Worm (Caenorhabditis elegans) whole organism, young adult: Measurements from ENCODE around the gene F59B2.14.

Experiments used
- B0035.1 ChIP-seq: sonication (generic microtip); optimal IDR thresholded peaks from 2 replicates; lab custom pipeline; 2016; ENCODE audit warnings: missing genetic modification characterization, mild to moderate bottlenecking, missing compliant biosample characterization, missing genotype, missing genetic modification reagents
- B0336.3 ChIP-seq: fragments of 200-800 bp; sonication (Bioruptor generic); IDR thresholded peaks from 2 replicates; pipeline ENCODE4 v1.3.6; 2022; ENCODE audit warnings: missing genetic modification characterization, missing compliant biosample characterization
- C17E4.6 ChIP-seq: fragments of 200-800 bp; sonication (Bioruptor generic); IDR thresholded peaks from 2 replicates; pipeline ENCODE4 v1.3.6; 2022; ENCODE audit warnings: missing genetic modification reagents, missing genetic modification characterization, missing compliant biosample characterization
- F22D6.2 ChIP-seq: sonication (generic microtip); optimal IDR thresholded peaks from 2 replicates; lab custom pipeline; 2016; ENCODE audit warnings: mild to moderate bottlenecking, missing genetic modification characterization, missing compliant biosample characterization
- F23B12.7 ChIP-seq: sonication (generic microtip); optimal IDR thresholded peaks from 2 replicates; lab custom pipeline; 2017; ENCODE audit warnings: missing genetic modification characterization, mild to moderate bottlenecking, missing compliant biosample characterization, antibody characterized with exemption, moderate library complexity; ENCODE audit not compliant: insufficient read depth
- F33H1.4 ChIP-seq: fragments of 200-800 bp; sonication (Bioruptor generic); IDR thresholded peaks from 2 replicates; pipeline ENCODE4 v1.3.6; 2022; ENCODE audit warnings: missing genetic modification reagents, missing genetic modification characterization, missing compliant biosample characterization
- Y53F4B.3 ChIP-seq: fragments of 200-800 bp; sonication (Bioruptor generic); IDR thresholded peaks from 2 replicates; pipeline ENCODE4 v1.3.6; 2022; ENCODE audit warnings: missing genetic modification reagents, missing genetic modification characterization, missing compliant biosample characterization
- Y53G8AR.9 ChIP-seq: fragments of 200-800 bp; sonication (Bioruptor generic); conservative IDR thresholded peaks from 2 replicates; pipeline ENCODE4 v1.3.6; 2022; ENCODE audit warnings: missing genetic modification reagents, missing genetic modification characterization, missing compliant biosample characterization
- Y67H2A.10 ChIP-seq: fragments of 200-800 bp; sonication (Bioruptor generic); conservative IDR thresholded peaks from 2 replicates; pipeline ENCODE4 v1.3.6; 2022; ENCODE audit warnings: missing genetic modification reagents, missing genetic modification characterization, missing compliant biosample characterization
- atf-7 ChIP-seq: sonication (generic microtip); optimal IDR thresholded peaks from 2 replicates; lab custom pipeline; 2017; ENCODE audit warnings: mild to moderate bottlenecking, missing genetic modification characterization, missing compliant biosample characterization
- athp-1 ChIP-seq: sonication (generic microtip); optimal IDR thresholded peaks from 2 replicates; lab custom pipeline; 2017; ENCODE audit warnings: mild to moderate bottlenecking, missing genetic modification characterization, missing compliant biosample characterization
- bed-2 ChIP-seq: fragments of 200-800 bp; sonication (Bioruptor generic); IDR thresholded peaks from 2 replicates; pipeline ENCODE4 v1.3.6; 2022; ENCODE audit warnings: missing genetic modification reagents, missing genetic modification characterization, missing compliant biosample characterization
- cebp-1 ChIP-seq, 2 experiments: fragments of 200-800 bp in 1 of 2; sonication (Bioruptor generic) in 1 of 2; sonication (generic microtip) in 1 of 2; IDR thresholded peaks in 1 of 2; optimal IDR thresholded peaks in 1 of 2; 2 replicates each; pipeline versions ENCODE4 v1.3.6 to Lab custom; 2017 to 2022; ENCODE audit warnings: missing compliant biosample characterization in 2 of 2, missing genetic modification characterization in 2 of 2, mild to moderate bottlenecking in 1 of 2, missing genetic modification reagents in 1 of 2, moderate library complexity in 1 of 2
- ceh-100 ChIP-seq: fragments of 200-800 bp; sonication (Bioruptor generic); IDR thresholded peaks from 2 replicates; pipeline ENCODE4 v1.3.6; 2022; ENCODE audit warnings: missing genetic modification reagents, missing genetic modification characterization, missing compliant biosample characterization
- ceh-27 ChIP-seq: fragments of 200-800 bp; sonication (Bioruptor generic); optimal IDR thresholded peaks from 2 replicates; lab custom pipeline; 2018; ENCODE audit warnings: mild to moderate bottlenecking, missing genetic modification characterization, moderate library complexity, missing compliant biosample characterization
- ceh-40 ChIP-seq: fragments of 200-800 bp; sonication (Bioruptor generic); IDR thresholded peaks from 2 replicates; pipeline ENCODE4 v1.3.6; 2022; ENCODE audit warnings: missing genetic modification characterization, missing compliant biosample characterization
- ceh-58 ChIP-seq: fragments of 200-800 bp; sonication (Bioruptor generic); IDR thresholded peaks from 2 replicates; pipeline ENCODE4 v1.3.6; 2022; ENCODE audit warnings: missing genetic modification characterization, missing compliant biosample characterization
- dox-1 ChIP-seq: fragments of 200-800 bp; sonication (Bioruptor generic); IDR thresholded peaks from 2 replicates; pipeline ENCODE4 v1.3.6; 2022; ENCODE audit warnings: missing genetic modification reagents, missing genetic modification characterization, missing compliant biosample characterization
- dpff-1 ChIP-seq: sonication (generic microtip); optimal IDR thresholded peaks from 2 replicates; lab custom pipeline; 2017; ENCODE audit warnings: mild to moderate bottlenecking, missing genetic modification characterization, missing compliant biosample characterization
- efl-1 ChIP-seq: fragments of 150-350 bp; optimal IDR thresholded peaks from 2 replicates; lab custom pipeline; 2014; ENCODE audit warnings: missing biosample characterization, missing genetic modification reagents, missing genetic modification characterization
- egrh-3 ChIP-seq: fragments of 200-800 bp; sonication (Bioruptor generic); IDR thresholded peaks from 2 replicates; pipeline ENCODE4 v1.3.6; 2022; ENCODE audit warnings: missing genetic modification reagents, missing genetic modification characterization, missing compliant biosample characterization
- gei-17 ChIP-seq: fragments of 200-800 bp; sonication (Bioruptor generic); optimal IDR thresholded peaks from 2 replicates; lab custom pipeline; 2018; ENCODE audit warnings: mild to moderate bottlenecking, missing genetic modification characterization, missing compliant biosample characterization
- hrde-1 ChIP-seq: sonication (generic microtip); optimal IDR thresholded peaks from 2 replicates; lab custom pipeline; 2016; ENCODE audit warnings: missing genetic modification characterization, mild to moderate bottlenecking, missing compliant biosample characterization, moderate library complexity, missing genotype, missing genetic modification reagents, borderline replicate concordance
- lin-40 ChIP-seq: sonication (generic microtip); optimal IDR thresholded peaks from 2 replicates; lab custom pipeline; 2016; ENCODE audit warnings: missing genetic modification characterization, mild to moderate bottlenecking, missing compliant biosample characterization, missing genotype, missing genetic modification reagents
- lin-54 ChIP-seq: fragments of 200-800 bp; sonication (Bioruptor generic); optimal IDR thresholded peaks from 2 replicates; lab custom pipeline; 2018; ENCODE audit warnings: mild to moderate bottlenecking, missing genetic modification characterization, missing compliant biosample characterization
- lir-1 ChIP-seq: fragments of 200-800 bp; sonication (Bioruptor generic); conservative IDR thresholded peaks from 2 replicates; pipeline ENCODE4 v1.3.6; 2022; ENCODE audit warnings: missing genetic modification reagents, missing genetic modification characterization, missing compliant biosample characterization
- lsl-1 ChIP-seq: fragments of 200-800 bp; sonication (Bioruptor generic); optimal IDR thresholded peaks from 2 replicates; lab custom pipeline; 2018; ENCODE audit warnings: mild to moderate bottlenecking, missing genetic modification characterization, moderate library complexity, missing compliant biosample characterization
- lsy-27 ChIP-seq: sonication (generic microtip); optimal IDR thresholded peaks from 2 replicates; lab custom pipeline; 2017; ENCODE audit warnings: missing genetic modification characterization, mild to moderate bottlenecking, missing compliant biosample characterization, antibody characterized with exemption, missing genotype, borderline replicate concordance; ENCODE audit not compliant: insufficient read depth
- madf-3 ChIP-seq: fragments of 200-800 bp; sonication (Bioruptor generic); IDR thresholded peaks from 2 replicates; pipeline ENCODE4 v1.3.6; 2022; ENCODE audit warnings: missing genetic modification reagents, missing genetic modification characterization, missing compliant biosample characterization
- mcd-1 ChIP-seq: fragments of 200-800 bp; sonication (Bioruptor generic); IDR thresholded peaks from 2 replicates; pipeline ENCODE4 v1.3.6; 2022; ENCODE audit warnings: missing genetic modification reagents, missing genetic modification characterization, missing compliant biosample characterization
- mes-4 ChIP-seq: sonication (generic microtip); optimal IDR thresholded peaks from 2 replicates; lab custom pipeline; 2016; ENCODE audit warnings: missing genotype, missing genetic modification characterization, missing compliant biosample characterization
- mxl-1 ChIP-seq: sonication (generic microtip); optimal IDR thresholded peaks from 2 replicates; lab custom pipeline; 2016; ENCODE audit warnings: missing genetic modification characterization, missing compliant biosample characterization
- nhr-120 ChIP-seq: fragments of 200-800 bp; sonication (Bioruptor generic); IDR thresholded peaks from 2 replicates; pipeline ENCODE4 v1.3.6; 2022; ENCODE audit warnings: missing genetic modification characterization, missing compliant biosample characterization
- nhr-80 ChIP-seq: sonication (generic microtip); optimal IDR thresholded peaks from 2 replicates; lab custom pipeline; 2016; ENCODE audit warnings: missing genetic modification characterization, missing compliant biosample characterization
- rcor-1 ChIP-seq: fragments of 200-800 bp; sonication (Bioruptor generic); IDR thresholded peaks from 2 replicates; pipeline ENCODE4 v1.3.6; 2022; ENCODE audit warnings: missing genetic modification reagents, missing genetic modification characterization, missing compliant biosample characterization
- rpc-1 ChIP-seq, 2 experiments: fragments of 150-350 bp in 1 of 2; sonication (generic microtip) in 1 of 2; optimal IDR thresholded peaks; 2 replicates each; lab custom pipeline; 2014 to 2018; ENCODE audit warnings: missing biosample characterization in 1 of 2, missing genetic modification characterization in 1 of 2, missing genetic modification reagents in 1 of 2, missing genotype in 1 of 2
- sea-2 ChIP-seq: fragments of 200-800 bp; sonication (Bioruptor generic); IDR thresholded peaks from 2 replicates; pipeline ENCODE4 v1.3.6; 2022; ENCODE audit warnings: missing genetic modification characterization, missing compliant biosample characterization
- snpc-1.3 ChIP-seq: sonication (generic microtip); optimal IDR thresholded peaks from 2 replicates; lab custom pipeline; 2017; ENCODE audit warnings: missing genetic modification characterization, mild to moderate bottlenecking, missing compliant biosample characterization, antibody characterized with exemption, moderate library complexity, missing genotype, missing genetic modification reagents; ENCODE audit not compliant: insufficient read depth
- snpc-3.4 ChIP-seq: sonication (generic microtip); optimal IDR thresholded peaks from 2 replicates; lab custom pipeline; 2017; ENCODE audit warnings: missing genetic modification characterization, mild to moderate bottlenecking, missing compliant biosample characterization, antibody characterized with exemption, moderate library complexity, missing genotype, missing genetic modification reagents
- snpc-4 ChIP-seq, 5 experiments: fragments of 150-350 bp in 1 of 5; sonication (generic microtip) in 4 of 5; optimal IDR thresholded peaks; 2 replicates each; lab custom pipeline; 2014 to 2018; ENCODE audit warnings: missing genetic modification characterization in 5 of 5, missing biosample characterization in 3 of 5, antibody characterized with exemption in 2 of 5, mild to moderate bottlenecking in 2 of 5, missing compliant biosample characterization in 2 of 5, missing genotype in 2 of 5, moderate library complexity in 2 of 5, missing genetic modification reagents in 1 of 5
- tbp1 ChIP-seq: fragments of 200-800 bp; sonication (Bioruptor generic); optimal IDR thresholded peaks from 2 replicates; lab custom pipeline; 2018; ENCODE audit warnings: mild to moderate bottlenecking, missing genetic modification characterization, missing compliant biosample characterization
- unc-130 ChIP-seq: sonication (generic microtip); optimal IDR thresholded peaks from 2 replicates; lab custom pipeline; 2016; ENCODE audit warnings: missing genetic modification reagents, missing genetic modification characterization, missing compliant biosample characterization
- xnd-1 ChIP-seq: sonication (generic microtip); optimal IDR thresholded peaks from 2 replicates; lab custom pipeline; 2016; ENCODE audit warnings: missing genotype, missing genetic modification reagents, missing genetic modification characterization, missing compliant biosample characterization
- ztf-22 ChIP-seq: fragments of 200-800 bp; sonication (Bioruptor generic); optimal IDR thresholded peaks from 2 replicates; lab custom pipeline; 2018; ENCODE audit warnings: mild to moderate bottlenecking, missing genetic modification characterization, moderate library complexity, missing compliant biosample characterization
- ztf-3 ChIP-seq: fragments of 200-800 bp; sonication (Bioruptor generic); optimal IDR thresholded peaks from 2 replicates; lab custom pipeline; 2018; ENCODE audit warnings: mild to moderate bottlenecking, missing genetic modification characterization, missing compliant biosample characterization

The F59B2.14 gene

DNA sequence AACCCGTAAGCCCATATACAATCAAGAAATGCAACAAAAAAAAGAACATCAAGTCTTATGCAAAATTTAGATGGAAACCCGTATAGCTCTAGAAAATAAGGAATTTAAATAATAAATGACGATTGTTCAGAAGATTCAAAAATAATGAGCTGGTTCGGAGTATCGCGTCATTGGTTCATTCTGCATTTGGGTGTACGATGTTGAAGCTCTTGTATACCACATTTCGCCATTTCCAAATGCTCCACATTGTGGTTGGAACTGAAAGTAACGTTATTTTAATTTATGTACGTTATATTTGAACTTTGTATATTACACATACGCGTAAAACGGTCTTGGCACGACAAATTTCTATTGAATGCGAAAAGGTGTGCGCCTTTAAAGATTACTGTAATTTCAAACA is 37.8 kb upstream of the F59B2.14 start (continued):
- peak; percentile 78 for TF ChIP-seq hrde-1
- TF ChIP-seq unc-130: peak; percentile 4
- peak; percentile 4 for TF ChIP-seq mes-4
- no peak for TF ChIP-seq cebp-1 (GFP tag; IDR thresholded peaks at IDR 0.05; lab: Robert Waterston, UW)
- TF ChIP-seq cebp-1 (tag; optimal IDR thresholded peaks at IDR 0.05; lab: Kevin White, UChicago): peak; percentile 54
- no peak for TF ChIP-seq C17E4.6 (GFP tag; lab: Robert Waterston, UW)
- TF ChIP-seq Y53G8AR.9 (GFP tag; lab: Robert Waterston, UW): peak; percentile 91
- peak; percentile 5 for TF ChIP-seq athp-1 (tag; lab: Kevin White, UChicago)
- TF ChIP-seq atf-7 (tag; lab: Kevin White, UChicago): peak; percentile 75
- no peak for TF ChIP-seq F23B12.7 (tag; lab: Kevin White, UChicago)

DNA sequence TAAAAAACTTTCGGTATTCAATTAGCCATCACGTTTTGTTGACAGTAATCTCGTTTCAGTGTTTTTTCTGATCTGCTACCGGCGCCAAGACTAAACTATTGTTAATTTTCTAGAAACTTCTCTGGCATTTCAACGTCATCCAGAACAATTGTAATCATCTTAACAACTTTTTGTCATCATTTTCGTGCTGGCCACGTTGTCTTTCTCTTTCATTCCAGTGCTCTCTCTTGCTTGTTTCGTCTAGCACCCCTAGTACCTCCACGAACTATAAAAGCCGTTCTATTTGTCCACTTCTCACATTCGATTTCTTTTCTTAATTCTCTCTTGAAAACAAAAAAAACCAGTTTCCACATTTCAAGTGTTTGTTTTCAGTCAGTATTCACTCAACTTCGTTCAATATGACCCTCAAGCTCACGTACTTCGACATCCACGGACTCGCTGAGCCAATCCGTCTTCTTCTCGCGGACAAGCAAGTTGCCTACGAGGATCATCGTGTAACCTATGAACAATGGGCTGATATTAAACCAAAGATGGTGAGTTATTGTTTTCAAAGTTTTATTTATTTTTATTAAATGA is 36.6 kb upstream of the F59B2.14 start, which contains the start of gene gst-1:
Gene gst-1, plus strand, starts transcription at position 373 of the 576 bp plus-strand sequence.
- TF ChIP-seq efl-1 (GFP tag; lab: Kevin White, UChicago): peak; percentile 10
- TF ChIP-seq snpc-3.4 (tag; lab: Kevin White, UChicago): peak; percentile 50
- no peak for TF ChIP-seq mcd-1 (GFP tag; lab: Robert Waterston, UW)
- peak; percentile 0 for TF ChIP-seq rpc-1 (optimal IDR thresholded peaks at IDR 0.05; lab: Kevin White, UChicago)
- no peak for TF ChIP-seq rpc-1 (tag; optimal IDR thresholded peaks at IDR 0.05; lab: Kevin White, UChicago)
- TF ChIP-seq lsy-27: no peak
- TF ChIP-seq ceh-100: no peak
- no peak for TF ChIP-seq Y67H2A.10 (GFP tag; lab: Robert Waterston, UW)
- no peak for TF ChIP-seq B0035.1 (tag; lab: Kevin White, UChicago)
- no peak for TF ChIP-seq egrh-3 (GFP tag; lab: Robert Waterston, UW)
- TF ChIP-seq dpff-1 (tag; lab: Kevin White, UChicago): no peak
- TF ChIP-seq bed-2 (GFP tag; lab: Robert Waterston, UW): no peak
- TF ChIP-seq snpc-4 (GFP tag; optimal IDR thresholded peaks at IDR 0.05; lab: Kevin White, UChicago): no peak
- TF ChIP-seq snpc-4 (tag; optimal IDR thresholded peaks at IDR 0.05; lab: Kevin White, UChicago): no peak
- no peak for TF ChIP-seq Y53F4B.3 (GFP tag; lab: Robert Waterston, UW)
- no peak for TF ChIP-seq ztf-3 (GFP tag; lab: Kevin White, UChicago)
- TF ChIP-seq tbp1: peak; percentile 21
- no peak for TF ChIP-seq gei-17 (GFP tag; lab: Kevin White, UChicago)
- peak; percentile 40 for TF ChIP-seq snpc-1.3 (tag; lab: Kevin White, UChicago)
- TF ChIP-seq mxl-1 (tag; lab: Kevin White, UChicago): no peak
- peak; percentile 2 for TF ChIP-seq ceh-27
- TF ChIP-seq madf-3 (GFP tag; lab: Robert Waterston, UW): 0 out of 2 replicates have a peak, but pooled peaks have one; percentile 42
- no peak for TF ChIP-seq F22D6.2 (tag; lab: Kevin White, UChicago)
- TF ChIP-seq lin-40: peak; percentile 19
- peak; percentile 44; the same call in 1 of the 2 replicates for TF ChIP-seq B0336.3 (GFP tag; lab: Robert Waterston, UW)
- no peak for TF ChIP-seq dox-1 (GFP tag; lab: Robert Waterston, UW)
- no peak for TF ChIP-seq lir-1 (GFP tag; lab: Robert Waterston, UW)
- TF ChIP-seq nhr-120 (GFP tag; lab: Robert Waterston, UW): no peak
- TF ChIP-seq xnd-1 (tag; lab: Kevin White, UChicago): peak; percentile 2
- TF ChIP-seq ceh-40 (GFP tag; lab: Robert Waterston, UW): no peak
- peak; percentile 35 for TF ChIP-seq ztf-22 (GFP tag; lab: Kevin White, UChicago)
- peak; percentile 28 for TF ChIP-seq lsl-1 (GFP tag; lab: Kevin White, UChicago)
- no peak for TF ChIP-seq F33H1.4 (GFP tag; lab: Robert Waterston, UW)
- TF ChIP-seq sea-2 (GFP tag; lab: Robert Waterston, UW): no peak
- no peak for TF ChIP-seq ceh-58 (GFP tag; lab: Robert Waterston, UW)
- peak; percentile 44 for TF ChIP-seq nhr-80
- peak; percentile 13 for TF ChIP-seq lin-54 (GFP tag; lab: Kevin White, UChicago)
- TF ChIP-seq atf-7 (tag; lab: Kevin White, UChicago): peak; percentile 46
- TF ChIP-seq rcor-1 (GFP tag; lab: Robert Waterston, UW): 0 out of 2 replicates have a peak, but pooled peaks have one; percentile 7
